Fruit fly (Drosophila melanogaster) whole organism, embryonic: Measurements from ENCODE around the gene CG15160.

ENCODE experiments used
- ATbp ChIP-seq: fragments of 200-800 bp; sonication (Bioruptor generic); optimal IDR thresholded peaks from 2 replicates; lab custom pipeline; 2017; ENCODE audit warnings: missing biosample characterization, mild to moderate bottlenecking, missing genetic modification characterization, missing genetic modification reagents
- Atf3 ChIP-seq: fragments of 200-800 bp; sonication (Bioruptor generic); optimal IDR thresholded peaks from 3 replicates; lab custom pipeline; 2016; ENCODE audit warnings: missing biosample characterization, missing genetic modification characterization
- CG10321 ChIP-seq: fragments of 200-800 bp; sonication (Bioruptor generic); IDR thresholded peaks from 2 replicates; pipeline ENCODE4 v1.3.6; 2022; ENCODE audit warnings: missing biosample characterization, missing genetic modification characterization
- CG11560 ChIP-seq: fragments of 200-800 bp; sonication (Bioruptor generic); IDR thresholded peaks from 3 replicates; pipeline ENCODE4 v1.3.6; 2022; ENCODE audit warnings: missing biosample characterization, missing genetic modification characterization
- CG13296 ChIP-seq: fragments of 200-800 bp; sonication (Bioruptor generic); optimal IDR thresholded peaks from 3 replicates; lab custom pipeline; 2018; ENCODE audit warnings: missing biosample characterization, mild to moderate bottlenecking, missing genetic modification characterization
- CG13424 ChIP-seq: fragments of 200-800 bp; sonication (Bioruptor generic); optimal IDR thresholded peaks from 2 replicates; lab custom pipeline; 2019; ENCODE audit warnings: missing biosample characterization, mild to moderate bottlenecking, missing genetic modification characterization, moderate library complexity
- CG14965 ChIP-seq: fragments of 200-800 bp; sonication (Bioruptor generic); optimal IDR thresholded peaks from 2 replicates; lab custom pipeline; 2016; ENCODE audit warnings: missing biosample characterization, missing genetic modification characterization, borderline replicate concordance
- CG15011 ChIP-seq: fragments of 200-800 bp; sonication (Bioruptor generic); optimal IDR thresholded peaks from 3 replicates; lab custom pipeline; 2018; ENCODE audit warnings: missing biosample characterization, mild to moderate bottlenecking, missing genetic modification characterization
- CG18764 ChIP-seq: fragments of 200-800 bp; sonication (Bioruptor generic); optimal IDR thresholded peaks from 3 replicates; lab custom pipeline; 2016; ENCODE audit warnings: missing biosample characterization, missing genetic modification characterization
- CG32767 ChIP-seq: fragments of 200-800 bp; sonication (Bioruptor generic); IDR thresholded peaks from 2 replicates; pipeline ENCODE4 v1.3.6; 2022; ENCODE audit warnings: missing biosample characterization, missing genetic modification characterization
- CG33557 ChIP-seq: fragments of 200-800 bp; sonication (Bioruptor generic); optimal IDR thresholded peaks from 2 replicates; lab custom pipeline; 2019; ENCODE audit warnings: missing biosample characterization, mild to moderate bottlenecking, missing genetic modification characterization, moderate library complexity
- CG7556 ChIP-seq: fragments of 200-800 bp; sonication (Bioruptor generic); optimal IDR thresholded peaks from 2 replicates; lab custom pipeline; 2017; ENCODE audit warnings: missing biosample characterization, mild to moderate bottlenecking, missing genetic modification characterization
- CG7963 ChIP-seq: fragments of 200-800 bp; sonication (Bioruptor generic); IDR thresholded peaks from 3 replicates; pipeline ENCODE4 v1.3.6; 2022; ENCODE audit warnings: missing biosample characterization, missing genetic modification characterization; ENCODE audit not compliant: partially characterized antibody
- CG8359 ChIP-seq: fragments of 200-800 bp; sonication (Bioruptor generic); optimal IDR thresholded peaks from 2 replicates; lab custom pipeline; 2017; ENCODE audit warnings: missing biosample characterization, mild to moderate bottlenecking, missing genetic modification characterization, borderline replicate concordance
- CG9727 ChIP-seq: fragments of 200-800 bp; sonication (Bioruptor generic); optimal IDR thresholded peaks from 3 replicates; lab custom pipeline; 2017; ENCODE audit warnings: missing biosample characterization, mild to moderate bottlenecking, missing genetic modification characterization
- CTCF ChIP-seq: fragments of 200-800 bp; sonication (Bioruptor generic); optimal IDR thresholded peaks from 2 replicates; lab custom pipeline; 2017; ENCODE audit warnings: missing biosample characterization, mild to moderate bottlenecking, missing genetic modification characterization, moderate library complexity
- Dfd ChIP-seq, 2 experiments: fragments of >200 bp; optimal IDR thresholded peaks; 2 replicates each; lab custom pipeline; 2017; ENCODE audit warnings: missing biosample characterization in 2 of 2, missing genetic modification characterization in 2 of 2
- Dref ChIP-seq: fragments of 200-800 bp; sonication (Bioruptor generic); IDR thresholded peaks from 2 replicates; pipeline ENCODE4 v1.3.6; 2022; ENCODE audit warnings: missing biosample characterization, missing genetic modification characterization
- Elba2 ChIP-seq: fragments of 200-800 bp; sonication (Bioruptor generic); optimal IDR thresholded peaks from 3 replicates; lab custom pipeline; 2016; ENCODE audit warnings: missing biosample characterization, missing genetic modification characterization
- Gsc ChIP-seq: fragments of 200-800 bp; sonication (Bioruptor generic); IDR thresholded peaks from 2 replicates; pipeline ENCODE4 v1.3.6; 2022; ENCODE audit warnings: missing biosample characterization, missing genetic modification characterization
- HLH54F ChIP-seq: fragments of 200-800 bp; sonication (Bioruptor generic); optimal IDR thresholded peaks from 3 replicates; lab custom pipeline; 2016; ENCODE audit warnings: missing biosample characterization, missing genetic modification characterization
- Jarid2 ChIP-seq: fragments of 200-800 bp; sonication (Bioruptor generic); optimal IDR thresholded peaks from 3 replicates; lab custom pipeline; 2017; ENCODE audit warnings: mild to moderate bottlenecking, missing biosample characterization, missing genetic modification reagents, missing genetic modification characterization
- Lpt ChIP-seq: fragments of >200 bp; optimal IDR thresholded peaks from 2 replicates; lab custom pipeline; 2018; ENCODE audit warnings: missing biosample characterization, missing genetic modification characterization
- Mad ChIP-seq: fragments of 200-800 bp; sonication (Bioruptor generic); optimal IDR thresholded peaks from 2 replicates; lab custom pipeline; 2016; ENCODE audit warnings: missing biosample characterization, missing genetic modification characterization
- Meics ChIP-seq: fragments of 200-800 bp; sonication (Bioruptor generic); optimal IDR thresholded peaks from 2 replicates; lab custom pipeline; 2017; ENCODE audit warnings: missing biosample characterization, mild to moderate bottlenecking, missing genetic modification characterization
- NC2α ChIP-seq: fragments of 200-800 bp; sonication (Bioruptor generic); optimal IDR thresholded peaks from 2 replicates; lab custom pipeline; 2016; ENCODE audit warnings: missing biosample characterization, missing genetic modification characterization
- PHDP ChIP-seq: fragments of 200-800 bp; sonication (Bioruptor generic); optimal IDR thresholded peaks from 3 replicates; lab custom pipeline; 2018; ENCODE audit warnings: missing biosample characterization, mild to moderate bottlenecking, missing genetic modification characterization, moderate library complexity
- Side ChIP-seq: fragments of 200-800 bp; sonication (Bioruptor generic); optimal IDR thresholded peaks from 2 replicates; lab custom pipeline; 2016; ENCODE audit warnings: missing biosample characterization, missing genetic modification characterization
- YL-1 ChIP-seq: fragments of 200-800 bp; sonication (Bioruptor generic); optimal IDR thresholded peaks from 3 replicates; lab custom pipeline; 2017; ENCODE audit warnings: missing biosample characterization, mild to moderate bottlenecking, missing genetic modification characterization
- ara ChIP-seq: fragments of 200-800 bp; sonication (Bioruptor generic); IDR thresholded peaks from 2 replicates; pipeline ENCODE4 v1.3.6; 2022; ENCODE audit warnings: missing biosample characterization, missing genetic modification characterization
- ato ChIP-seq: fragments of 200-800 bp; sonication (Bioruptor generic); IDR thresholded peaks from 2 replicates; pipeline ENCODE4 v1.3.6; 2022; ENCODE audit warnings: missing biosample characterization, missing genetic modification characterization; ENCODE audit not compliant: partially characterized antibody
- bab2 ChIP-seq: fragments of 200-800 bp; sonication (Bioruptor generic); optimal IDR thresholded peaks from 2 replicates; lab custom pipeline; 2016; ENCODE audit warnings: missing biosample characterization, missing genetic modification characterization
- bcd ChIP-seq: fragments of 200-800 bp; sonication (Bioruptor generic); optimal IDR thresholded peaks from 2 replicates; lab custom pipeline; 2017; ENCODE audit warnings: missing biosample characterization, mild to moderate bottlenecking, missing genetic modification characterization
- cad ChIP-seq: fragments of >200 bp; optimal IDR thresholded peaks from 2 replicates; lab custom pipeline; 2017; ENCODE audit warnings: missing biosample characterization, missing genetic modification characterization
- cas ChIP-seq: fragments of 200-800 bp; sonication (Bioruptor generic); IDR thresholded peaks from 2 replicates; pipeline ENCODE4 v1.3.6; 2022; ENCODE audit warnings: missing biosample characterization, missing genetic modification characterization
- crp ChIP-seq, 2 experiments: fragments of 200-800 bp; sonication (Bioruptor generic); optimal IDR thresholded peaks; 2 replicates in 1 of 2; 3 replicates in 1 of 2; lab custom pipeline; 2017; ENCODE audit warnings: missing biosample characterization in 2 of 2, missing genetic modification characterization in 2 of 2, mild to moderate bottlenecking in 1 of 2, moderate library complexity in 1 of 2
- dan ChIP-seq: fragments of 200-800 bp; sonication (Bioruptor generic); IDR thresholded peaks from 2 replicates; pipeline ENCODE4 v1.3.6; 2022; ENCODE audit warnings: missing biosample characterization, missing genetic modification characterization
- dmrt99B ChIP-seq: fragments of 200-800 bp; sonication (Bioruptor generic); optimal IDR thresholded peaks from 2 replicates; lab custom pipeline; 2018; ENCODE audit warnings: missing biosample characterization, mild to moderate bottlenecking, missing genetic modification characterization, moderate library complexity
- dysf ChIP-seq: fragments of 200-800 bp; sonication (Bioruptor generic); IDR thresholded peaks from 3 replicates; pipeline ENCODE4 v1.3.6; 2022; ENCODE audit warnings: missing biosample characterization, missing genetic modification characterization
- fru ChIP-seq: fragments of >200 bp; optimal IDR thresholded peaks from 2 replicates; lab custom pipeline; 2017
- insv ChIP-seq, 2 experiments: fragments of 200-800 bp; sonication (Bioruptor generic); optimal IDR thresholded peaks; 3 replicates each; lab custom pipeline; 2016 to 2018; ENCODE audit warnings: missing biosample characterization in 2 of 2, missing genetic modification characterization in 2 of 2
- org-1 ChIP-seq: fragments of 200-800 bp; sonication (Bioruptor generic); optimal IDR thresholded peaks from 2 replicates; lab custom pipeline; 2017; ENCODE audit warnings: missing biosample characterization, missing genetic modification characterization
- pum ChIP-seq: fragments of 200-800 bp; sonication (Bioruptor generic); optimal IDR thresholded peaks from 2 replicates; lab custom pipeline; 2016; ENCODE audit warnings: missing biosample characterization, missing genetic modification characterization
- sim ChIP-seq: fragments of 200-800 bp; sonication (Bioruptor generic); IDR thresholded peaks from 2 replicates; pipeline ENCODE4 v1.3.6; 2022; ENCODE audit warnings: missing biosample characterization, missing genetic modification characterization
- sna ChIP-seq: fragments of 200-800 bp; sonication (Bioruptor generic); IDR thresholded peaks from 2 replicates; pipeline ENCODE4 v1.3.6; 2022; ENCODE audit warnings: missing biosample characterization, missing genetic modification characterization; ENCODE audit not compliant: partially characterized antibody
- stc ChIP-seq: fragments of 200-800 bp; sonication (Bioruptor generic); IDR thresholded peaks from 2 replicates; pipeline ENCODE4 v1.3.6; 2022; ENCODE audit warnings: missing biosample characterization, missing genetic modification characterization
- tll ChIP-seq, 2 experiments: fragments of 200-800 bp in 1 of 2; fragments of >200 bp in 1 of 2; sonication (Bioruptor generic) in 1 of 2; optimal IDR thresholded peaks; 2 replicates each; lab custom pipeline; 2017 to 2019; ENCODE audit warnings: missing biosample characterization in 2 of 2, missing genetic modification characterization in 2 of 2, mild to moderate bottlenecking in 1 of 2, moderate library complexity in 1 of 2
- unc-4 ChIP-seq: fragments of 200-800 bp; sonication (Bioruptor generic); IDR thresholded peaks from 2 replicates; pipeline ENCODE4 v1.3.6; 2022; ENCODE audit warnings: missing biosample characterization, missing genetic modification characterization; ENCODE audit not compliant: partially characterized antibody
- vfl ChIP-seq: fragments of 200-800 bp; sonication (Bioruptor generic); optimal IDR thresholded peaks from 2 replicates; lab custom pipeline; 2016; ENCODE audit warnings: missing biosample characterization, missing genetic modification characterization
- vnd ChIP-seq: fragments of 200-800 bp; sonication (Bioruptor generic); IDR thresholded peaks from 3 replicates; pipeline ENCODE4 v1.3.6; 2022; ENCODE audit warnings: missing biosample characterization, missing genetic modification characterization; ENCODE audit not compliant: partially characterized antibody
- zf30C ChIP-seq: fragments of 200-800 bp; sonication (Bioruptor generic); optimal IDR thresholded peaks from 3 replicates; lab custom pipeline; 2018; ENCODE audit warnings: missing biosample characterization, mild to moderate bottlenecking, missing genetic modification characterization

The CG15160 gene

dm6 chr2L:18626987-18627386 is 36.3 kb downstream of the CG15160 start (continued):
- TF ChIP-seq dan (GFP tag; lab: Robert Waterston, UW) (no peak), fru (no peak), sim (GFP tag; lab: Robert Waterston, UW) (peak; percentile 56), CG32767 (peak; percentile 65), ara (GFP tag; lab: Robert Waterston, UW) (peak; percentile 54; the same call in 1 of the 2 replicates), Gsc (GFP tag; lab: Robert Waterston, UW) (no peak), CG15011 (GFP tag; lab: Kevin White, UChicago) (peak; percentile 81), CG7963 (GFP tag; lab: Robert Waterston, UW) (no peak), CG8359 (GFP tag; lab: Kevin White, UChicago) (peak; percentile 68), CG11560 (no peak), CG18764 (GFP tag; lab: Kevin White, UChicago) (peak; percentile 74), vnd (no peak), cas (GFP tag; lab: Robert Waterston, UW) (no peak), dysf (GFP tag; lab: Robert Waterston, UW) (peak; percentile 34; the same call in 2 of the 3 replicates), ato (no peak), ATbp (peak; percentile 98), CG10321 (GFP tag; lab: Robert Waterston, UW) (0 out of 2 replicates have a peak, but pooled peaks have one; percentile 27), CTCF (GFP tag; lab: Kevin White, UChicago) (peak; percentile 53), stc (GFP tag; lab: Robert Waterston, UW) (peak; percentile 52; the same call in 1 of the 2 replicates), bcd (GFP tag; lab: Kevin White, UChicago) (peak; percentile 81), NC2α (GFP tag; lab: Kevin White, UChicago) (peak; percentile 91), bab2 (peak; percentile 91), crp (GFP tag; optimal IDR thresholded peaks at IDR 0.05; lab: Kevin White, UChicago) (peak in 1 of 2 experiments; percentile 40), Lpt (no peak), HLH54F (GFP tag; lab: Kevin White, UChicago) (peak; percentile 24), YL-1 (peak; percentile 75), Dref (no peak), cad (GFP tag; lab: Kevin White, UChicago) (no peak), Meics (GFP tag; lab: Kevin White, UChicago) (peak; percentile 85), org-1 (peak; percentile 92), CG9727 (peak; percentile 91), Jarid2 (peak; percentile 64), dmrt99B (tag; lab: Kevin White, UChicago) (peak; percentile 69), unc-4 (GFP tag; lab: Robert Waterston, UW) (no peak), PHDP (tag; lab: Kevin White, UChicago) (peak; percentile 91), vfl (GFP tag; lab: Kevin White, UChicago) (peak; percentile 37), Atf3 (GFP tag; lab: Kevin White, UChicago) (peak; percentile 79), sna (GFP tag; lab: Robert Waterston, UW) (no peak), CG13424 (peak; percentile 70), tll (GFP tag; optimal IDR thresholded peaks at IDR 0.05; lab: Kevin White, UChicago) (peak in 1 of 2 experiments; percentile 68), pum (GFP tag; lab: Kevin White, UChicago) (peak; percentile 61), Side (GFP tag; lab: Kevin White, UChicago) (peak; percentile 91), Elba2 (GFP tag; lab: Kevin White, UChicago) (no peak), Mad (GFP tag; lab: Kevin White, UChicago) (peak; percentile 40), zf30C (GFP tag; lab: Kevin White, UChicago) (no peak), Dfd (GFP tag; optimal IDR thresholded peaks at IDR 0.05; lab: Kevin White, UChicago) (no peak), insv (GFP tag; optimal IDR thresholded peaks at IDR 0.05; lab: Kevin White, UChicago) (peak in 1 of 2 experiments; percentile 39), CG14965 (GFP tag; lab: Kevin White, UChicago) (peak; percentile 80), CG33557 (peak; percentile 64), CG13296 (GFP tag; lab: Kevin White, UChicago) (peak; percentile 86), CG7556 (GFP tag; lab: Kevin White, UChicago) (peak; percentile 89)
